Fruit fly (Drosophila melanogaster) whole organism, wandering third instar larva: ENCODE measurements around the gene RhoGAP18B.

ENCODE experiments used
- CG32264 ChIP-seq: fragments of 200-800 bp; sonication (Bioruptor generic); optimal IDR thresholded peaks from 2 replicates; lab custom pipeline; 2016; ENCODE audit warnings: missing biosample characterization, missing genetic modification characterization
- Dif ChIP-seq: fragments of 200-275, 200-300 bp; sonication (Bioruptor generic); optimal IDR thresholded peaks from 2 replicates; lab custom pipeline; 2018; ENCODE audit warnings: missing biosample characterization, missing genetic modification characterization; ENCODE audit not compliant: partially characterized antibody
- HLH106 ChIP-seq: fragments of 200-800 bp; optimal IDR thresholded peaks from 3 replicates; lab custom pipeline; 2019; ENCODE audit warnings: missing biosample characterization, mild to moderate bottlenecking, missing genetic modification characterization, moderate library complexity
- Hnf4 ChIP-seq: fragments of 200-800 bp; sonication (Bioruptor generic); optimal IDR thresholded peaks from 2 replicates; lab custom pipeline; 2016; ENCODE audit warnings: missing biosample characterization, mild to moderate bottlenecking, missing genetic modification characterization
- Hr78 ChIP-seq: fragments of >200 bp; optimal IDR thresholded peaks from 2 replicates; lab custom pipeline; 2017; ENCODE audit warnings: missing biosample characterization, missing genetic modification characterization
- Hr83 ChIP-seq: fragments of 200-300 bp; sonication (Bioruptor generic); optimal IDR thresholded peaks from 2 replicates; lab custom pipeline; 2016; ENCODE audit warnings: missing biosample characterization, mild to moderate bottlenecking, missing genetic modification characterization, moderate library complexity; ENCODE audit not compliant: poor library complexity, severe bottlenecking
- Jra ChIP-seq: sonication (Bioruptor generic); optimal IDR thresholded peaks from 2 replicates; lab custom pipeline; 2016; ENCODE audit warnings: missing biosample characterization, missing genetic modification characterization
- Myc ChIP-seq: fragments of >200 bp; optimal IDR thresholded peaks from 2 replicates; lab custom pipeline; 2017
- Rel ChIP-seq, 2 experiments: fragments of 200-800 bp; sonication (Bioruptor generic) in 1 of 2; optimal IDR thresholded peaks; 2 replicates in 1 of 2; 3 replicates in 1 of 2; lab custom pipeline; 2016 to 2019; ENCODE audit warnings: mild to moderate bottlenecking in 2 of 2, missing biosample characterization in 2 of 2, missing genetic modification characterization in 2 of 2, moderate library complexity in 1 of 2
- Sp1 ChIP-seq: fragments of 200-800 bp; sonication (Bioruptor generic); optimal IDR thresholded peaks from 3 replicates; lab custom pipeline; 2019; ENCODE audit warnings: missing biosample characterization, mild to moderate bottlenecking, missing genetic modification characterization, moderate library complexity
- Vsx2 ChIP-seq: fragments of 200-300, 225-300 bp; sonication (Bioruptor generic); optimal IDR thresholded peaks from 2 replicates; lab custom pipeline; 2018; ENCODE audit warnings: missing biosample characterization, missing genetic modification characterization; ENCODE audit not compliant: partially characterized antibody
- br ChIP-seq: fragments of 200-800 bp; sonication (Bioruptor generic); optimal IDR thresholded peaks from 2 replicates; lab custom pipeline; 2016; ENCODE audit warnings: missing biosample characterization, missing genetic modification characterization
- dmrt93B ChIP-seq: fragments of 200-800 bp; sonication (Bioruptor generic); optimal IDR thresholded peaks from 2 replicates; lab custom pipeline; 2018; ENCODE audit warnings: missing biosample characterization, mild to moderate bottlenecking, missing genetic modification characterization
- ey ChIP-seq: fragments of 200-800 bp; sonication (Bioruptor generic); optimal IDR thresholded peaks from 2 replicates; lab custom pipeline; 2016; ENCODE audit warnings: missing biosample characterization, missing genetic modification characterization
- foxo ChIP-seq, 2 experiments: fragments of 200-800 bp; sonication (Bioruptor generic); optimal IDR thresholded peaks; 2 replicates in 1 of 2; 3 replicates in 1 of 2; lab custom pipeline; 2016 to 2017; ENCODE audit warnings: missing biosample characterization in 2 of 2, missing genetic modification characterization in 2 of 2
- fru ChIP-seq: fragments of 200-800 bp; sonication (Bioruptor generic); optimal IDR thresholded peaks from 3 replicates; lab custom pipeline; 2016; ENCODE audit warnings: missing biosample characterization, mild to moderate bottlenecking, missing genetic modification characterization
- h ChIP-seq: fragments of 200-800 bp; sonication (Bioruptor generic); optimal IDR thresholded peaks from 3 replicates; lab custom pipeline; 2016; ENCODE audit warnings: missing biosample characterization, mild to moderate bottlenecking, missing genetic modification characterization
- lola ChIP-seq: fragments of >200 bp; optimal IDR thresholded peaks from 2 replicates; lab custom pipeline; 2017; ENCODE audit warnings: missing biosample characterization, missing genetic modification characterization
- psq ChIP-seq: fragments of 200-800 bp; sonication (Bioruptor generic); optimal IDR thresholded peaks from 3 replicates; lab custom pipeline; 2017; ENCODE audit warnings: missing biosample characterization, mild to moderate bottlenecking, missing genetic modification characterization, moderate library complexity
- rgr ChIP-seq: fragments of 200-800 bp; sonication (Bioruptor generic); optimal IDR thresholded peaks from 3 replicates; lab custom pipeline; 2016; ENCODE audit warnings: missing biosample characterization, mild to moderate bottlenecking, missing genetic modification characterization
- sage ChIP-seq: fragments of 200-800 bp; sonication (Bioruptor generic); optimal IDR thresholded peaks from 2 replicates; lab custom pipeline; 2016; ENCODE audit warnings: missing biosample characterization, mild to moderate bottlenecking, missing genetic modification characterization
- sv ChIP-seq: fragments of 200-800 bp; sonication (Bioruptor generic); optimal IDR thresholded peaks from 3 replicates; lab custom pipeline; 2016; ENCODE audit warnings: missing biosample characterization, missing genetic modification characterization
- usp ChIP-seq: fragments of >200 bp; optimal IDR thresholded peaks from 2 replicates; lab custom pipeline; 2017; ENCODE audit warnings: missing biosample characterization, missing genetic modification characterization
- woc ChIP-seq: sonication (Bioruptor generic); optimal IDR thresholded peaks from 2 replicates; lab custom pipeline; 2016; ENCODE audit warnings: missing biosample characterization, mild to moderate bottlenecking, missing genetic modification characterization

RhoGAP18B gene

dm6 chrX:19167032-19167568, at the start of gene RhoGAP18B:
RhoGAP18B (minus strand) TSS chrX:19167082.
- TF ChIP-seq lola (GFP tag; lab: Kevin White, UChicago) (peak; percentile 3), sv (GFP tag; lab: Kevin White, UChicago) (no peak), Rel (GFP tag; optimal IDR thresholded peaks at IDR 0.05; lab: Kevin White, UChicago) (no peak), Rel (tag; optimal IDR thresholded peaks at IDR 0.05; lab: Kevin White, UChicago) (peak; percentile 12), ey (GFP tag; lab: Kevin White, UChicago) (no peak)

dm6 chrX:19216671-19217070, 49.8 kb upstream of the RhoGAP18B start:
- TF ChIP-seq sv (GFP tag; lab: Kevin White, UChicago): no peak
- TF ChIP-seq Vsx2 (GFP tag; lab: Kevin White, UChicago): peak; percentile 64

DNA sequence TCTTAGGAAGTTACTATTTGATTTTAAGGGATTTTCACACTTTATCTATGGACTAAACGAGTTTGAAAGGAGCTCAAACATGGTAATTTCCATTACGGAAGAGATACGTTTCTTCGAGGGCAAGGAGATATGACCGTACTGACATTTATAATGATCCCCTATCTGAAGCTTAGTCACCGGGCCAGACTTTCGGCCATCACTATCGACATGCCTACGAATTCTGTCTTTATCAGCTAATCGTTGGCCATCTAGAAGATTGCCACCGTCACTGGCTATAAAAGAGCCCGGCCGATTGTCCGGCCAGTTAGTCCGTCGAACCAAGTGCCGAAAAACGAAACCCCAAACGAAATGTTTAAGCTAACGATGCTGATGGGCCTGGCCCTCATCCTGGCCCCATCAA, 48.3 kb upstream of the RhoGAP18B start, which contains the start of gene Muc18B:
Muc18B (plus strand) TSS at position 301 of the 400 bp plus-strand sequence.
- no peak for TF ChIP-seq Hr78 (GFP tag; lab: Kevin White, UChicago)
- no peak for TF ChIP-seq usp (GFP tag; lab: Kevin White, UChicago)
- TF ChIP-seq ey (GFP tag; lab: Kevin White, UChicago): no peak
- no peak for TF ChIP-seq sage (GFP tag; lab: Kevin White, UChicago)
- TF ChIP-seq CG32264 (GFP tag; lab: Kevin White, UChicago): no peak

DNA sequence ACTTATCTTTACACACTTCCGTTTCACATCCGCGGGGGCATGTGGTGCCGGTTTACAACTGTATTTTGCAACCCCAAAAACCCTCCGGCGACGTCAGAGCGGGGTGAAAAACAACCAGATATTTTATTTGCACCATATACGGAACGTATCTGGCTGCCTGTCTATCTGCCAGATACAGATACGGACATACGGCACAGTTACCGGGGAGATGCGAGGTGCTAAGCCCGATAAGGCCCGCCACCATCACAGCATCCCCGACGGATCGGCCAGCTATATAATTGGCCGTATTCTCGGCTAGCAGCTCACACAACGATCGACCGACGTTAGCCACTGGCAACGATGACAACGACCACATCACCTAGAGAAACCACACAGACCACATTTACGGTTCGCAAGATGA, 46.1 kb upstream of the RhoGAP18B start, which contains the start of gene Mur18B:
Mur18B (plus strand) TSS at position 301 of the 400 bp plus-strand sequence.
- TF ChIP-seq foxo (GFP tag; optimal IDR thresholded peaks at IDR 0.05; lab: Kevin White, UChicago): no peak
- no peak for TF ChIP-seq lola (GFP tag; lab: Kevin White, UChicago)
- TF ChIP-seq sage (GFP tag; lab: Kevin White, UChicago): no peak
- TF ChIP-seq Sp1 (GFP tag; lab: Kevin White, UChicago): no peak
- TF ChIP-seq HLH106 (tag; lab: Kevin White, UChicago): no peak
- TF ChIP-seq Hnf4 (GFP tag; lab: Kevin White, UChicago): no peak
- TF ChIP-seq dmrt93B: no peak
- no peak for TF ChIP-seq Hr83 (GFP tag; lab: Kevin White, UChicago)
- no peak for TF ChIP-seq psq (GFP tag; lab: Kevin White, UChicago)
- TF ChIP-seq woc (GFP tag; lab: Kevin White, UChicago): no peak
- no peak for TF ChIP-seq fru (GFP tag; lab: Kevin White, UChicago)
- TF ChIP-seq rgr (GFP tag; lab: Kevin White, UChicago): no peak
- no peak for TF ChIP-seq Jra (GFP tag; lab: Kevin White, UChicago)

- TF ChIP-seq ey (GFP tag; lab: Kevin White, UChicago) (no peak), CG32264 (GFP tag; lab: Kevin White, UChicago) (no peak), foxo (GFP tag; optimal IDR thresholded peaks at IDR 0.05; lab: Kevin White, UChicago) (no peak)
Measured at dm6 chrX:19211982-19212381, 45.1 kb upstream of the RhoGAP18B start, which contains the start of gene CG14195. CG14195 (minus strand) TSS chrX:19212082.

dm6 chrX:19208014-19208413, 41.1 kb upstream of the RhoGAP18B start, which contains the start of gene Ulp1:
Ulp1 (minus strand) TSS chrX:19208187.
- TF ChIP-seq Hr78 (GFP tag; lab: Kevin White, UChicago) (no peak), HLH106 (tag; lab: Kevin White, UChicago) (peak; percentile 13), Vsx2 (GFP tag; lab: Kevin White, UChicago) (peak; percentile 93), Hr83 (GFP tag; lab: Kevin White, UChicago) (peak; percentile 52), Myc (lab: Kevin White, UChicago) (peak; percentile 24), dmrt93B (no peak), Dif (peak; percentile 89), foxo (GFP tag; optimal IDR thresholded peaks at IDR 0.05; lab: Kevin White, UChicago) (no peak)

- TF ChIP-seq Hr78 (GFP tag; lab: Kevin White, UChicago) (no peak), woc (GFP tag; lab: Kevin White, UChicago) (no peak), Hnf4 (GFP tag; lab: Kevin White, UChicago) (no peak), ey (GFP tag; lab: Kevin White, UChicago) (no peak), Rel (GFP tag; optimal IDR thresholded peaks at IDR 0.05; lab: Kevin White, UChicago) (no peak), Rel (tag; optimal IDR thresholded peaks at IDR 0.05; lab: Kevin White, UChicago) (no peak), br (GFP tag; lab: Kevin White, UChicago) (no peak), h (GFP tag; lab: Kevin White, UChicago) (no peak), Sp1 (GFP tag; lab: Kevin White, UChicago) (no peak)
Measured at dm6 chrX:19201630-19202029, 34.7 kb upstream of the RhoGAP18B start, which contains the start of gene CG7990. CG7990 (minus strand) TSS chrX:19201979.
